Worm (Caenorhabditis elegans): ENCODE results near the gene F13H8.2.

- TF ChIP-seq ceh-16 (tag; optimal IDR thresholded peaks at IDR 0.05) (no peak), zag-1 (tag; optimal IDR thresholded peaks at IDR 0.05) (no peak), snpc-4 (tag; optimal IDR thresholded peaks at IDR 0.05) (no peak), nhr-11 (tag; optimal IDR thresholded peaks at IDR 0.05) (no peak), R02D3.7 (tag; optimal IDR thresholded peaks at IDR 0.05) (no peak), nfya-1 (tag; optimal IDR thresholded peaks at IDR 0.05; ENCODE audit: insufficient read depth) (no peak), nhr-67 (tag; optimal IDR thresholded peaks at IDR 0.05) (no peak), unc-39 (tag; optimal IDR thresholded peaks at IDR 0.05) (no peak), fos-1 (tag; optimal IDR thresholded peaks at IDR 0.05) (no peak)
Measured at ce11 chrII:6235432-6236092, 34.6 kb upstream of the F13H8.2 start, which contains the start of gene T24H7.9.
